Fruit fly (Drosophila melanogaster) whole organism: ENCODE measurements around the gene CG42724.

Experiments used
- psq ChIP-seq: fragments of >200 bp; optimal IDR thresholded peaks from 2 replicates; lab custom pipeline; 2017
- usp ChIP-seq: fragments of >200 bp; optimal IDR thresholded peaks from 2 replicates; lab custom pipeline; 2017; ENCODE audit warnings: missing biosample characterization, missing genetic modification characterization, mixed read lengths

DNA sequence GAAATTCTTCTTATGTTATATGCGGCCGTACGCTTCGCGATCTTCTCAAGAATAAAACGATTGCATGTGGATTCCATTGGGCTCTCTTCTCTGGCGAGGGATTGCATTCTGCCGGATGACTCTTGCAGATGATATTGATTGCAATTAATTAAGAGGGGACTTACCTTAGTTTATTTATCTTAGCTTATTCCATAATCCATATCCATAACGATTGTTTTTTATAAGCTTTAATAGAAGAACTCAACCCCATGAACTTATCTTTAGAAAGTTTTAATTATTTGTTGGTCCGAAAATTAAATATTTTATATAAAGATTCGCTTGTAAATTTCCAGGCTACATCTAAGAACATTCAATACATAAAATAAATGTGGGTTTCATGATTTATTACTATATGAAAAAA lies 7.9 kb upstream of the CG42724 start, which contains the start of gene CRAT:
- TF ChIP-seq psq: no peak
- TF ChIP-seq usp (GFP tag; lab: Kevin White, UChicago): no peak
